Worm (Caenorhabditis elegans) whole organism, L4/young adult: ENCODE measurements around the gene cbs-2.
"Not testable (repeated sequence)": the region's sequence is repeated elsewhere in the genome, so short reads cannot be mapped to it uniquely, and the experiment has no call there.

Source experiments
- W03F9.2 ChIP-seq: fragments of 150-350 bp; optimal IDR thresholded peaks from 2 replicates; lab custom pipeline; 2014; ENCODE audit warnings: missing biosample characterization, missing genetic modification characterization
- dao-5 ChIP-seq: sonication (generic microtip); optimal IDR thresholded peaks from 2 replicates; lab custom pipeline; 2016; ENCODE audit warnings: missing genotype, missing genetic modification characterization, moderate library complexity, missing compliant biosample characterization
- him-1 ChIP-seq: sonication (generic microtip); optimal IDR thresholded peaks from 2 replicates; lab custom pipeline; 2016; ENCODE audit warnings: missing genotype, missing genetic modification reagents, missing genetic modification characterization, missing compliant biosample characterization

- not testable (repeated sequence) for TF ChIP-seq him-1; W03F9.2 (tag; lab: Kevin White, UChicago); dao-5 (tag; lab: Kevin White, UChicago)
These were observed 9.1 kb upstream of the cbs-2 start, which contains the start of gene F54A3.6 for ce11 chrII:2232429-2232828.
